Fruit fly (Drosophila melanogaster) whole organism, embryonic: ENCODE data around the gene Fancl.

Experiments
- Atf3 ChIP-seq: fragments of 200-800 bp; sonication (Bioruptor generic); optimal IDR thresholded peaks from 3 replicates; lab custom pipeline; 2016; ENCODE audit warnings: missing biosample characterization, missing genetic modification characterization
- Bdp1 ChIP-seq: fragments of 200-800 bp; sonication (Bioruptor generic); optimal IDR thresholded peaks from 3 replicates; lab custom pipeline; 2016; ENCODE audit warnings: missing biosample characterization, missing genetic modification characterization
- BtbVII ChIP-seq: fragments of 200-800 bp; sonication (Bioruptor generic); optimal IDR thresholded peaks from 3 replicates; lab custom pipeline; 2017; ENCODE audit warnings: missing biosample characterization, mild to moderate bottlenecking, missing genetic modification characterization
- CG10147 ChIP-seq: fragments of 200-800 bp; sonication (Bioruptor generic); optimal IDR thresholded peaks from 2 replicates; lab custom pipeline; 2019; ENCODE audit warnings: missing biosample characterization, mild to moderate bottlenecking, missing genetic modification characterization, moderate library complexity
- CG10543 ChIP-seq: fragments of 200-800 bp; sonication (Bioruptor generic); optimal IDR thresholded peaks from 3 replicates; lab custom pipeline; 2017; ENCODE audit warnings: missing biosample characterization, mild to moderate bottlenecking, missing genetic modification characterization, moderate library complexity
- CG10959 ChIP-seq: fragments of 200-800 bp; sonication (Bioruptor generic); IDR thresholded peaks from 2 replicates; pipeline ENCODE4 v1.3.6; 2022; ENCODE audit warnings: missing biosample characterization, missing genetic modification characterization
- CG11504 ChIP-seq: fragments of 200-800 bp; sonication (Bioruptor generic); optimal IDR thresholded peaks from 3 replicates; lab custom pipeline; 2019; ENCODE audit warnings: missing biosample characterization, mild to moderate bottlenecking, missing genetic modification characterization, moderate library complexity
- CG13624 ChIP-seq: fragments of 200-800 bp; sonication (Bioruptor generic); optimal IDR thresholded peaks from 2 replicates; lab custom pipeline; 2016; ENCODE audit warnings: missing biosample characterization, missing genetic modification characterization
- CG14965 ChIP-seq: fragments of 200-800 bp; sonication (Bioruptor generic); optimal IDR thresholded peaks from 2 replicates; lab custom pipeline; 2016; ENCODE audit warnings: missing biosample characterization, missing genetic modification characterization, borderline replicate concordance
- CG16779 ChIP-seq: fragments of 200-800 bp; sonication (Bioruptor generic); IDR thresholded peaks from 2 replicates; pipeline ENCODE4 v1.3.6; 2022; ENCODE audit warnings: missing biosample characterization, missing genetic modification characterization
- CG16863 ChIP-seq: fragments of 200-800 bp; sonication (Bioruptor generic); optimal IDR thresholded peaks from 3 replicates; lab custom pipeline; 2016; ENCODE audit warnings: missing biosample characterization, missing genetic modification characterization
- CG18011 ChIP-seq: fragments of 200-800 bp; sonication (Bioruptor generic); optimal IDR thresholded peaks from 2 replicates; lab custom pipeline; 2017; ENCODE audit warnings: missing biosample characterization, missing genetic modification characterization, mild to moderate bottlenecking, moderate library complexity, missing genotype
- CG18619 ChIP-seq: fragments of 200-800 bp; sonication (Bioruptor generic); optimal IDR thresholded peaks from 3 replicates; lab custom pipeline; 2017; ENCODE audit warnings: missing biosample characterization, mild to moderate bottlenecking, missing genetic modification characterization
- CG2129 ChIP-seq: fragments of 200-800 bp; sonication (Bioruptor generic); IDR thresholded peaks from 2 replicates; pipeline ENCODE4 v1.3.6; 2022; ENCODE audit warnings: missing biosample characterization, missing genetic modification characterization; ENCODE audit not compliant: partially characterized antibody
- CG42726 ChIP-seq: fragments of 200-800 bp; sonication (Bioruptor generic); IDR thresholded peaks from 2 replicates; pipeline ENCODE4 v1.3.6; 2022; ENCODE audit warnings: missing biosample characterization, missing genetic modification characterization; ENCODE audit not compliant: partially characterized antibody
- CG8924 ChIP-seq: fragments of 200-800 bp; optimal IDR thresholded peaks from 3 replicates; lab custom pipeline; 2019; ENCODE audit warnings: missing biosample characterization, mild to moderate bottlenecking, missing genetic modification characterization, moderate library complexity
- CG9215 ChIP-seq: fragments of 200-800 bp; sonication (Bioruptor generic); IDR thresholded peaks from 2 replicates; pipeline ENCODE4 v1.3.6; 2022; ENCODE audit warnings: missing biosample characterization, missing genetic modification characterization
- CG9609 ChIP-seq: fragments of 200-800 bp; sonication (Bioruptor generic); optimal IDR thresholded peaks from 3 replicates; lab custom pipeline; 2016; ENCODE audit warnings: missing biosample characterization, missing genetic modification characterization
- CG9727 ChIP-seq: fragments of 200-800 bp; sonication (Bioruptor generic); optimal IDR thresholded peaks from 3 replicates; lab custom pipeline; 2017; ENCODE audit warnings: missing biosample characterization, mild to moderate bottlenecking, missing genetic modification characterization
- CG9932 ChIP-seq: fragments of 200-800 bp; sonication (Bioruptor generic); IDR thresholded peaks from 2 replicates; pipeline ENCODE4 v1.3.6; 2022; ENCODE audit warnings: missing biosample characterization, missing genetic modification characterization
- Dp ChIP-seq: fragments of 200-800 bp; sonication (Bioruptor generic); optimal IDR thresholded peaks from 2 replicates; lab custom pipeline; 2018; ENCODE audit warnings: missing biosample characterization, mild to moderate bottlenecking, missing genetic modification characterization, moderate library complexity
- E2f2 ChIP-seq: fragments of 200-800 bp; sonication (Bioruptor generic); IDR thresholded peaks from 2 replicates; pipeline ENCODE4 v1.3.6; 2022; ENCODE audit warnings: missing biosample characterization, missing genetic modification characterization
- Elba2 ChIP-seq: fragments of 200-800 bp; sonication (Bioruptor generic); optimal IDR thresholded peaks from 3 replicates; lab custom pipeline; 2016; ENCODE audit warnings: missing biosample characterization, missing genetic modification characterization
- Ets65A ChIP-seq: fragments of 200-800 bp; sonication (Bioruptor generic); peaks from one replicate; lab custom pipeline; 2016; ENCODE audit warnings: missing biosample characterization, missing genetic modification characterization
- HmgZ ChIP-seq: fragments of 200-800 bp; sonication (Bioruptor generic); optimal IDR thresholded peaks from 2 replicates; lab custom pipeline; 2018; ENCODE audit warnings: missing biosample characterization, mild to moderate bottlenecking, missing genetic modification characterization
- NfI ChIP-seq: fragments of 200-800 bp; sonication (Bioruptor generic); optimal IDR thresholded peaks from 3 replicates; lab custom pipeline; 2018; ENCODE audit warnings: missing biosample characterization, mild to moderate bottlenecking, missing genetic modification characterization, moderate library complexity
- Sox100B ChIP-seq: fragments of 200-800 bp; sonication (Bioruptor generic); optimal IDR thresholded peaks from 3 replicates; lab custom pipeline; 2018; ENCODE audit warnings: missing biosample characterization, mild to moderate bottlenecking, missing genetic modification characterization
- Xbp1 ChIP-seq: fragments of 200-800 bp; sonication (Bioruptor generic); optimal IDR thresholded peaks from 3 replicates; lab custom pipeline; 2016; ENCODE audit warnings: missing biosample characterization, mild to moderate bottlenecking, missing genetic modification characterization
- ab ChIP-seq: fragments of 200-800 bp; sonication (Bioruptor generic); optimal IDR thresholded peaks from 2 replicates; lab custom pipeline; 2016; ENCODE audit warnings: missing biosample characterization, missing genetic modification characterization
- al ChIP-seq: fragments of 200-800 bp; sonication (Bioruptor generic); IDR thresholded peaks from 2 replicates; pipeline ENCODE4 v1.3.6; 2022; ENCODE audit warnings: missing biosample characterization, missing genetic modification characterization
- az2 ChIP-seq: fragments of 200-800 bp; sonication (Bioruptor generic); optimal IDR thresholded peaks from 3 replicates; lab custom pipeline; 2016; ENCODE audit warnings: missing biosample characterization, missing genetic modification characterization
- ems ChIP-seq: fragments of 200-800 bp; sonication (Bioruptor generic); optimal IDR thresholded peaks from 3 replicates; lab custom pipeline; 2016; ENCODE audit warnings: missing biosample characterization, missing genetic modification characterization
- en ChIP-seq: fragments of 200-800 bp; sonication (Bioruptor generic); optimal IDR thresholded peaks from 2 replicates; lab custom pipeline; 2016; ENCODE audit warnings: missing biosample characterization, missing genetic modification characterization
- ftz-f1 ChIP-seq: fragments of 200-800 bp; sonication (Bioruptor generic); optimal IDR thresholded peaks from 2 replicates; lab custom pipeline; 2016; ENCODE audit warnings: missing biosample characterization, missing genetic modification characterization
- grau ChIP-seq: fragments of 200-800 bp; optimal IDR thresholded peaks from 3 replicates; lab custom pipeline; 2019; ENCODE audit warnings: missing biosample characterization, mild to moderate bottlenecking, missing genetic modification characterization, moderate library complexity
- grn ChIP-seq: fragments of 200-800 bp; sonication (Bioruptor generic); optimal IDR thresholded peaks from 3 replicates; lab custom pipeline; 2017; ENCODE audit warnings: missing biosample characterization, missing genetic modification characterization
- kah ChIP-seq: fragments of 200-800 bp; sonication (Bioruptor generic); optimal IDR thresholded peaks from 2 replicates; lab custom pipeline; 2018; ENCODE audit warnings: missing biosample characterization, mild to moderate bottlenecking, missing genetic modification characterization
- kay ChIP-seq: fragments of 200-800 bp; sonication (Bioruptor generic); optimal IDR thresholded peaks from 2 replicates; lab custom pipeline; 2016; ENCODE audit warnings: missing biosample characterization, missing genetic modification characterization
- lab ChIP-seq: fragments of 200-800 bp; sonication (Bioruptor generic); optimal IDR thresholded peaks from 3 replicates; lab custom pipeline; 2017; ENCODE audit warnings: missing biosample characterization, missing genetic modification characterization, mild to moderate bottlenecking, moderate library complexity, missing genetic modification reagents
- lola ChIP-seq, 3 experiments: fragments of >200 bp in 2 of 3; fragments of 200-800 bp in 1 of 3; sonication (Bioruptor generic) in 1 of 3; optimal IDR thresholded peaks; 2 replicates each; lab custom pipeline; 2017 to 2019; ENCODE audit warnings: missing biosample characterization in 3 of 3, missing genetic modification characterization in 3 of 3, mild to moderate bottlenecking in 1 of 3, moderate library complexity in 1 of 3
- sens ChIP-seq: fragments of 200-800 bp; sonication (Bioruptor generic); peaks from one replicate; lab custom pipeline; 2016; ENCODE audit warnings: missing biosample characterization, missing genetic modification characterization
- tin ChIP-seq: fragments of 200-800 bp; sonication (Bioruptor generic); optimal IDR thresholded peaks from 3 replicates; lab custom pipeline; 2016; ENCODE audit warnings: missing biosample characterization, missing genetic modification characterization
- tio ChIP-seq: fragments of 200-800 bp; sonication (Bioruptor generic); optimal IDR thresholded peaks from 2 replicates; lab custom pipeline; 2017; ENCODE audit warnings: missing biosample characterization, missing genetic modification characterization, inconsistent platforms
- tup ChIP-seq: fragments of 200-800 bp; sonication (Bioruptor generic); optimal IDR thresholded peaks from 2 replicates; lab custom pipeline; 2016; ENCODE audit warnings: missing biosample characterization, mild to moderate bottlenecking, missing genetic modification characterization, moderate library complexity

Gene Fancl

DNA sequence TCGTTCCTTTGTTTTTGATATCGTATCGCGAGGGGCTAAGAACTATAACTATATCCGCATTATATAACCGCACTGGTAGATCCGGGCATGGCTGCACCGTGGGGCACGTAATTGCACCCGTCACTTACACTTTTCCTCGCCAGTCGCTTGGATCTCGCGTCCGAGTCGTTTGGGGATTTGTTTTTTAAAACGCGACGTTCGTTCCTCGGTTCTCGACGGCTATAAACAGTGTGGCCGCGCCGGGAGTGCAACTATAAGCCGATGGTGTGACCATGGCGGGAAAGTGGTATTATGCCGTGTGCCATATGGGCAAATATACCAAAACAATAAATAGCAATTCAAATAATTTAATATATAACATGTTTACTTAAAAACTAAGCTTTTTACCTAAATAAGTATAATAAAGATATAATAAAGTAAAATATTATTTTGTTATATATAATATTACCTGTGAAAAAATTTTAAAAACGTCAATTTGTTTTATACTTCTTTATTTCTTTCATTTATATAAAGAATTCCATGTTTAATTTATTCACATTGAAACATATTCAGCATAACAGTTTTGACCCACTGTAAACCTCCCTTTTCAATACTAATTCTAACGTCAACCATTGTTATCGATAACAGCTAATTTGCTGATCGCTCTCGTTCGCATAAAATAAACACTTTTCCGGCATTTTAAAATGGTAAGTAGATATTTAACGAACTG, 9.9 kb downstream of the Fancl start, which contains the start of the genes Mical and CG3909 (continued):
- TF ChIP-seq tup (GFP tag; lab: Kevin White, UChicago), result no peak
- no peak for TF ChIP-seq kah (GFP tag; lab: Kevin White, UChicago)
- TF ChIP-seq al (GFP tag; lab: Robert Waterston, UW), result peak; percentile 89
- no peak for TF ChIP-seq Bdp1
- no peak for TF ChIP-seq Elba2 (GFP tag; lab: Kevin White, UChicago)
- peak; percentile 83 for TF ChIP-seq Sox100B
- TF ChIP-seq CG2129 (GFP tag; lab: Robert Waterston, UW), result no peak
- peak in 1 of 3 experiments; percentile 84 for TF ChIP-seq lola (GFP tag; optimal IDR thresholded peaks at IDR 0.05; lab: Kevin White, UChicago)
- peak; percentile 77 for TF ChIP-seq CG9727 (GFP tag; lab: Kevin White, UChicago)
- no peak for TF ChIP-seq ftz-f1 (GFP tag; lab: Kevin White, UChicago)
- no peak for TF ChIP-seq ab
- TF ChIP-seq kay (GFP tag; lab: Kevin White, UChicago), result peak; percentile 75
- TF ChIP-seq Xbp1 (GFP tag; lab: Kevin White, UChicago), result peak; percentile 84
- peak; percentile 96 for TF ChIP-seq CG9932 (GFP tag; lab: Robert Waterston, UW)
- peak; percentile 78 for TF ChIP-seq CG18619 (GFP tag; lab: Kevin White, UChicago)
- TF ChIP-seq HmgZ, result peak; percentile 69
- peak; percentile 34 for TF ChIP-seq Dp (GFP tag; lab: Kevin White, UChicago)
- peak; percentile 4 for TF ChIP-seq CG16863 (GFP tag; lab: Kevin White, UChicago)
- peak; percentile 90 for TF ChIP-seq grau (tag; lab: Kevin White, UChicago)
- peak; percentile 75 for TF ChIP-seq tin (GFP tag; lab: Kevin White, UChicago)
- no peak for TF ChIP-seq CG18011 (GFP tag; lab: Kevin White, UChicago)
- peak; percentile 65 for TF ChIP-seq CG10147 (GFP tag; lab: Kevin White, UChicago)
- TF ChIP-seq NfI (GFP tag; lab: Kevin White, UChicago), result peak; percentile 75
- peak; percentile 60 for TF ChIP-seq BtbVII (GFP tag; lab: Kevin White, UChicago)
- peak; percentile 23 for TF ChIP-seq en (GFP tag; lab: Kevin White, UChicago)
- TF ChIP-seq az2, result peak; percentile 86
- peak; percentile 70 for TF ChIP-seq E2f2 (GFP tag; lab: Robert Waterston, UW)
- TF ChIP-seq CG8924 (tag; lab: Kevin White, UChicago), result peak; percentile 92
- TF ChIP-seq ems, result peak; percentile 42
- TF ChIP-seq CG14965 (GFP tag; lab: Kevin White, UChicago), result no peak
- peak; percentile 51; the same call in 1 of the 2 replicates for TF ChIP-seq CG42726
- TF ChIP-seq Atf3 (GFP tag; lab: Kevin White, UChicago), result no peak
- peak; percentile 85 for TF ChIP-seq sens
- TF ChIP-seq CG11504 (tag; lab: Kevin White, UChicago), result peak; percentile 87
- no peak for TF ChIP-seq grn (GFP tag; lab: Kevin White, UChicago)
- no peak for TF ChIP-seq CG9609 (GFP tag; lab: Kevin White, UChicago)
- peak; percentile 84 for TF ChIP-seq lab
- TF ChIP-seq CG10959 (GFP tag; lab: Robert Waterston, UW), result peak; percentile 72
- TF ChIP-seq tio (GFP tag; lab: Kevin White, UChicago), result peak; percentile 67
- TF ChIP-seq CG10543, result peak; percentile 48
- peak; percentile 90 for TF ChIP-seq Ets65A (GFP tag; lab: Kevin White, UChicago)
- peak; percentile 80; the same call in 1 of the 2 replicates for TF ChIP-seq CG16779 (GFP tag; lab: Robert Waterston, UW)
- TF ChIP-seq CG13624 (GFP tag; lab: Kevin White, UChicago), result peak; percentile 27
- TF ChIP-seq CG9215 (GFP tag; lab: Robert Waterston, UW), result peak; percentile 84
- TF ChIP-seq, all 482 proteins: peak for 368
